Fruit fly (Drosophila melanogaster) whole organism, embryonic: ENCODE data around the gene sisA.

Experiments used
- Antp ChIP-seq: fragments of 200-800 bp; sonication (Bioruptor generic); optimal IDR thresholded peaks from 3 replicates; lab custom pipeline; 2016; ENCODE audit warnings: missing biosample characterization, missing genetic modification characterization
- BtbVII ChIP-seq: fragments of 200-800 bp; sonication (Bioruptor generic); optimal IDR thresholded peaks from 3 replicates; lab custom pipeline; 2017; ENCODE audit warnings: missing biosample characterization, mild to moderate bottlenecking, missing genetic modification characterization
- C15 ChIP-seq: fragments of 200-800 bp; sonication (Bioruptor generic); IDR thresholded peaks from 3 replicates; pipeline ENCODE4 v1.3.6; 2022; ENCODE audit warnings: missing biosample characterization, missing genetic modification characterization
- CG10209 ChIP-seq: fragments of 200-800 bp; sonication (Bioruptor generic); optimal IDR thresholded peaks from 3 replicates; lab custom pipeline; 2017; ENCODE audit warnings: missing biosample characterization, mild to moderate bottlenecking, missing genetic modification characterization, missing genetic modification reagents
- CG10274 ChIP-seq: fragments of 200-800 bp; sonication (Bioruptor generic); optimal IDR thresholded peaks from 3 replicates; lab custom pipeline; 2017; ENCODE audit warnings: missing biosample characterization, mild to moderate bottlenecking, missing genetic modification characterization
- CG10543 ChIP-seq: fragments of 200-800 bp; sonication (Bioruptor generic); optimal IDR thresholded peaks from 3 replicates; lab custom pipeline; 2017; ENCODE audit warnings: missing biosample characterization, mild to moderate bottlenecking, missing genetic modification characterization, moderate library complexity
- CG13624 ChIP-seq: fragments of 200-800 bp; sonication (Bioruptor generic); optimal IDR thresholded peaks from 2 replicates; lab custom pipeline; 2016; ENCODE audit warnings: missing biosample characterization, missing genetic modification characterization
- CG17186 ChIP-seq: fragments of 200-800 bp; sonication (Bioruptor generic); optimal IDR thresholded peaks from 3 replicates; lab custom pipeline; 2017; ENCODE audit warnings: missing biosample characterization, missing genetic modification reagents, missing genetic modification characterization
- CG1792 ChIP-seq: fragments of 200-800 bp; sonication (Bioruptor generic); optimal IDR thresholded peaks from 2 replicates; lab custom pipeline; 2016; ENCODE audit warnings: missing biosample characterization, missing genetic modification characterization
- CG18764 ChIP-seq: fragments of 200-800 bp; sonication (Bioruptor generic); optimal IDR thresholded peaks from 3 replicates; lab custom pipeline; 2016; ENCODE audit warnings: missing biosample characterization, missing genetic modification characterization
- CG2129 ChIP-seq: fragments of 200-800 bp; sonication (Bioruptor generic); IDR thresholded peaks from 2 replicates; pipeline ENCODE4 v1.3.6; 2022; ENCODE audit warnings: missing biosample characterization, missing genetic modification characterization; ENCODE audit not compliant: partially characterized antibody
- CG34224 ChIP-seq: fragments of 200-800 bp; sonication (Bioruptor generic); IDR thresholded peaks from 3 replicates; pipeline ENCODE4 v1.3.6; 2022; ENCODE audit warnings: missing biosample characterization, missing genetic modification characterization; ENCODE audit not compliant: partially characterized antibody
- CG4282 ChIP-seq: fragments of 200-800 bp; sonication (Bioruptor generic); optimal IDR thresholded peaks from 2 replicates; lab custom pipeline; 2016; ENCODE audit warnings: missing biosample characterization, missing genetic modification characterization
- CG5180 ChIP-seq: fragments of 200-800 bp; sonication (Bioruptor generic); optimal IDR thresholded peaks from 3 replicates; lab custom pipeline; 2017; ENCODE audit warnings: missing biosample characterization, missing genetic modification characterization, mild to moderate bottlenecking, moderate library complexity, missing genetic modification reagents
- CG5953 ChIP-seq: fragments of 200-800 bp; sonication (Bioruptor generic); IDR thresholded peaks from 2 replicates; pipeline ENCODE4 v1.3.6; 2022; ENCODE audit warnings: missing biosample characterization, missing genetic modification characterization
- CG6254 ChIP-seq: fragments of 200-800 bp; sonication (Bioruptor generic); optimal IDR thresholded peaks from 3 replicates; lab custom pipeline; 2017; ENCODE audit warnings: mild to moderate bottlenecking, missing biosample characterization, missing genetic modification reagents, missing genetic modification characterization
- CG7271 ChIP-seq: fragments of 200-800 bp; sonication (Bioruptor generic); optimal IDR thresholded peaks from 2 replicates; lab custom pipeline; 2018; ENCODE audit warnings: missing biosample characterization, mild to moderate bottlenecking, missing genetic modification characterization, moderate library complexity
- CG7556 ChIP-seq: fragments of 200-800 bp; sonication (Bioruptor generic); optimal IDR thresholded peaks from 2 replicates; lab custom pipeline; 2017; ENCODE audit warnings: missing biosample characterization, mild to moderate bottlenecking, missing genetic modification characterization
- CTCF ChIP-seq: fragments of 200-800 bp; sonication (Bioruptor generic); optimal IDR thresholded peaks from 2 replicates; lab custom pipeline; 2017; ENCODE audit warnings: missing biosample characterization, mild to moderate bottlenecking, missing genetic modification characterization, moderate library complexity
- CkIIα-i1 ChIP-seq: fragments of 200-800 bp; sonication (Bioruptor generic); IDR thresholded peaks from 2 replicates; pipeline ENCODE4 v1.3.6; 2022; ENCODE audit warnings: missing biosample characterization, missing genetic modification characterization
- Dip2 ChIP-seq: fragments of 200-800 bp; sonication (Bioruptor generic); IDR thresholded peaks from 2 replicates; pipeline ENCODE4 v1.3.6; 2022; ENCODE audit warnings: missing biosample characterization, missing genetic modification characterization
- Doc2 ChIP-seq: fragments of 200-800 bp; sonication (Bioruptor generic); IDR thresholded peaks from 2 replicates; pipeline ENCODE4 v1.3.6; 2022; ENCODE audit warnings: missing biosample characterization, missing genetic modification characterization
- Dp ChIP-seq: fragments of 200-800 bp; sonication (Bioruptor generic); optimal IDR thresholded peaks from 2 replicates; lab custom pipeline; 2018; ENCODE audit warnings: missing biosample characterization, mild to moderate bottlenecking, missing genetic modification characterization, moderate library complexity
- ERR ChIP-seq: fragments of 200-800 bp; sonication (Bioruptor generic); optimal IDR thresholded peaks from 2 replicates; lab custom pipeline; 2016; ENCODE audit warnings: missing biosample characterization, missing genetic modification characterization
- Gsc ChIP-seq: fragments of 200-800 bp; sonication (Bioruptor generic); IDR thresholded peaks from 2 replicates; pipeline ENCODE4 v1.3.6; 2022; ENCODE audit warnings: missing biosample characterization, missing genetic modification characterization
- HmgD ChIP-seq: fragments of 200-800 bp; sonication (Bioruptor generic); optimal IDR thresholded peaks from 3 replicates; lab custom pipeline; 2016; ENCODE audit warnings: missing biosample characterization, missing genetic modification characterization
- Hsf ChIP-seq: fragments of 200-800 bp; sonication (Bioruptor generic); optimal IDR thresholded peaks from 3 replicates; lab custom pipeline; 2016; ENCODE audit warnings: missing biosample characterization, missing genetic modification characterization
- Opbp ChIP-seq: fragments of 200-800 bp; sonication (Bioruptor generic); IDR thresholded peaks from 3 replicates; pipeline ENCODE4 v1.3.6; 2022; ENCODE audit warnings: missing biosample characterization, missing genetic modification characterization; ENCODE audit not compliant: partially characterized antibody
- PHDP ChIP-seq: fragments of 200-800 bp; sonication (Bioruptor generic); optimal IDR thresholded peaks from 3 replicates; lab custom pipeline; 2018; ENCODE audit warnings: missing biosample characterization, mild to moderate bottlenecking, missing genetic modification characterization, moderate library complexity
- amos ChIP-seq: fragments of 200-800 bp; sonication (Bioruptor generic); IDR thresholded peaks from 2 replicates; pipeline ENCODE4 v1.3.6; 2022; ENCODE audit warnings: missing biosample characterization, missing genetic modification characterization; ENCODE audit not compliant: partially characterized antibody
- bigmax ChIP-seq: fragments of 200-800 bp; sonication (Bioruptor generic); optimal IDR thresholded peaks from 2 replicates; lab custom pipeline; 2018; ENCODE audit warnings: missing biosample characterization, mild to moderate bottlenecking, missing genetic modification characterization
- bowl ChIP-seq: fragments of 200-800 bp; sonication (Bioruptor generic); IDR thresholded peaks from 2 replicates; pipeline ENCODE4 v1.3.6; 2022; ENCODE audit warnings: missing biosample characterization, missing genetic modification characterization
- chn ChIP-seq: fragments of 200-800 bp; sonication (Bioruptor generic); optimal IDR thresholded peaks from 2 replicates; lab custom pipeline; 2016; ENCODE audit warnings: missing biosample characterization, missing genetic modification characterization
- ci ChIP-seq: fragments of 200-800 bp; sonication (Bioruptor generic); IDR thresholded peaks from 3 replicates; pipeline ENCODE4 v1.3.6; 2022; ENCODE audit warnings: missing biosample characterization, missing genetic modification characterization
- fru ChIP-seq: fragments of >200 bp; optimal IDR thresholded peaks from 2 replicates; lab custom pipeline; 2017
- ftz-f1 ChIP-seq: fragments of 200-800 bp; sonication (Bioruptor generic); optimal IDR thresholded peaks from 2 replicates; lab custom pipeline; 2016; ENCODE audit warnings: missing biosample characterization, missing genetic modification characterization
- gsb-n ChIP-seq: fragments of 200-800 bp; sonication (Bioruptor generic); optimal IDR thresholded peaks from 3 replicates; lab custom pipeline; 2018; ENCODE audit warnings: missing biosample characterization, mild to moderate bottlenecking, missing genetic modification characterization
- inv ChIP-seq: fragments of 200-800 bp; sonication (Bioruptor generic); IDR thresholded peaks from 2 replicates; pipeline ENCODE4 v1.3.6; 2022; ENCODE audit warnings: missing biosample characterization, missing genetic modification characterization; ENCODE audit not compliant: partially characterized antibody
- klu ChIP-seq: fragments of 200-800 bp; sonication (Bioruptor generic); IDR thresholded peaks from 2 replicates; pipeline ENCODE4 v1.3.6; 2022; ENCODE audit warnings: missing biosample characterization, missing genetic modification characterization
- knrl ChIP-seq: fragments of 200-800 bp; sonication (Bioruptor generic); IDR thresholded peaks from 3 replicates; pipeline ENCODE4 v1.3.6; 2022; ENCODE audit warnings: missing biosample characterization, missing genetic modification characterization; ENCODE audit not compliant: partially characterized antibody
- lov ChIP-seq, 2 experiments: fragments of 200-800 bp in 1 of 2; fragments of >200 bp in 1 of 2; sonication (Bioruptor generic) in 1 of 2; IDR thresholded peaks in 1 of 2; optimal IDR thresholded peaks in 1 of 2; 2 replicates in 1 of 2; 3 replicates in 1 of 2; pipeline versions ENCODE4 v1.3.6 to Lab custom; 2017 to 2022; ENCODE audit warnings: missing biosample characterization in 1 of 2, missing genetic modification characterization in 1 of 2
- mirr ChIP-seq: fragments of 200-800 bp; sonication (Bioruptor generic); optimal IDR thresholded peaks from 3 replicates; lab custom pipeline; 2018; ENCODE audit warnings: missing biosample characterization, mild to moderate bottlenecking, missing genetic modification characterization
- pb ChIP-seq: fragments of 200-800 bp; sonication (Bioruptor generic); optimal IDR thresholded peaks from 3 replicates; lab custom pipeline; 2016; ENCODE audit warnings: missing biosample characterization, missing genetic modification characterization
- pita ChIP-seq: fragments of 200-800 bp; sonication (Bioruptor generic); optimal IDR thresholded peaks from 2 replicates; lab custom pipeline; 2017; ENCODE audit warnings: missing biosample characterization, mild to moderate bottlenecking, missing genetic modification characterization
- salm ChIP-seq: fragments of 200-800 bp; sonication (Bioruptor generic); optimal IDR thresholded peaks from 2 replicates; lab custom pipeline; 2018; ENCODE audit warnings: missing biosample characterization, mild to moderate bottlenecking, missing genetic modification characterization
- slp2 ChIP-seq: fragments of 200-800 bp; sonication (Bioruptor generic); optimal IDR thresholded peaks from 2 replicates; lab custom pipeline; 2016; ENCODE audit warnings: missing biosample characterization, missing genetic modification characterization
- sna ChIP-seq: fragments of 200-800 bp; sonication (Bioruptor generic); IDR thresholded peaks from 2 replicates; pipeline ENCODE4 v1.3.6; 2022; ENCODE audit warnings: missing biosample characterization, missing genetic modification characterization; ENCODE audit not compliant: partially characterized antibody
- sr ChIP-seq: fragments of 200-800 bp; sonication (Bioruptor generic); IDR thresholded peaks from 3 replicates; pipeline ENCODE4 v1.3.6; 2022; ENCODE audit warnings: missing biosample characterization, missing genetic modification characterization
- tgo ChIP-seq: fragments of 200-800 bp; sonication (Bioruptor generic); IDR thresholded peaks from 3 replicates; pipeline ENCODE4 v1.3.6; 2022; ENCODE audit warnings: missing biosample characterization, missing genetic modification characterization
- vnd ChIP-seq: fragments of 200-800 bp; sonication (Bioruptor generic); IDR thresholded peaks from 3 replicates; pipeline ENCODE4 v1.3.6; 2022; ENCODE audit warnings: missing biosample characterization, missing genetic modification characterization; ENCODE audit not compliant: partially characterized antibody

sisA gene

DNA sequence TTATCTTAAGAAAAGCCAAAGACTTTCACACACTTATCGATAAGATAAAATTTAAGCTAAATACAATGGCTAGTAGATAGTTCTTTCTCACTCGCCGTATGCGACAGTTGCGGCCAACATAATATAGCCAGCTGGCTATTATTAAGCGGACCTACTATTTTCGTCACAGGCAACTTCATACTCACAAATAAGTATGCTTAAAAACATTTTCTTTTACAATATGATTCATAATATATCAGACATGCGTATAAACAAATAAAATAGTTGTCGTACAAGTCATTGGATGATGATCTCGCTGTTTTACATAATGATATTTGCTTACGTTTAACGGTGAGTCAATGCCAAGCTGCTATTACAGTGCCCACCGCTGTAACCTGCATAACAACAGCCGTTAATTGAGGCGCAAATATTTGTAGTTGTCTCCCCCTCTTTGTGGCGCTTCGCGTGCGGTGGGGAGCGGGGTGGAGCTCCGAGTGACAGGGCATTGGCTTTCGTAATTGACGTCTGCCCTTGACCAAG, 4.1 kb upstream of the sisA start (continued):
- no peak for TF ChIP-seq Gsc (GFP tag; lab: Robert Waterston, UW)
- peak; percentile 26 for TF ChIP-seq chn (GFP tag; lab: Kevin White, UChicago)
- TF ChIP-seq sna: no peak
- no peak for TF ChIP-seq Dp (GFP tag; lab: Kevin White, UChicago)
- no peak for TF ChIP-seq knrl (GFP tag; lab: Robert Waterston, UW)
- peak; percentile 64 for TF ChIP-seq salm
- peak; percentile 35; the same call in 1 of the 3 replicates for TF ChIP-seq C15 (GFP tag; lab: Robert Waterston, UW)
- peak; percentile 8 for TF ChIP-seq CTCF (GFP tag; lab: Kevin White, UChicago)
- peak; percentile 47 for TF ChIP-seq pb (GFP tag; lab: Kevin White, UChicago)
- TF ChIP-seq mirr (GFP tag; lab: Kevin White, UChicago): peak; percentile 82
- TF ChIP-seq klu (GFP tag; lab: Robert Waterston, UW): 0 out of 2 replicates have a peak, but pooled peaks have one; percentile 19
- TF ChIP-seq CG17186 (GFP tag; lab: Kevin White, UChicago): peak; percentile 38
- TF ChIP-seq slp2 (GFP tag; lab: Kevin White, UChicago): peak; percentile 15
- TF ChIP-seq Opbp (GFP tag; lab: Robert Waterston, UW): no peak
- TF ChIP-seq CG5953: no peak
- TF ChIP-seq bigmax (GFP tag; lab: Kevin White, UChicago): no peak
- TF ChIP-seq CG10543 (GFP tag; lab: Kevin White, UChicago): peak; percentile 52
- TF ChIP-seq sr (GFP tag; lab: Robert Waterston, UW): no peak
- TF ChIP-seq amos: no peak; the same call in 1 of the 2 replicates
- TF ChIP-seq Dip2 (GFP tag; lab: Robert Waterston, UW): no peak
- TF ChIP-seq Doc2 (GFP tag; lab: Robert Waterston, UW): 0 out of 2 replicates have a peak, but pooled peaks have one; percentile 6
- TF ChIP-seq CG4282 (GFP tag; lab: Kevin White, UChicago): no peak
- no peak for TF ChIP-seq ERR (GFP tag; lab: Kevin White, UChicago)
- TF ChIP-seq CG7271 (tag; lab: Kevin White, UChicago): no peak
- TF ChIP-seq CkIIα-i1: no peak
- TF ChIP-seq fru: no peak
- TF ChIP-seq CG34224: no peak
- TF ChIP-seq ftz-f1 (GFP tag; lab: Kevin White, UChicago): peak; percentile 86
- peak; percentile 44 for TF ChIP-seq CG18764 (GFP tag; lab: Kevin White, UChicago)
- TF ChIP-seq lov (optimal IDR thresholded peaks at IDR 0.05; lab: Kevin White, UChicago): no peak
- TF ChIP-seq lov (GFP tag; IDR thresholded peaks at IDR 0.05; lab: Robert Waterston, UW): no peak
- peak; percentile 69; the same call in 2 of the 3 replicates for TF ChIP-seq ci
- TF ChIP-seq PHDP (tag; lab: Kevin White, UChicago): peak; percentile 78
- peak; percentile 60 for TF ChIP-seq CG6254 (GFP tag; lab: Kevin White, UChicago)
- no peak for TF ChIP-seq bowl (GFP tag; lab: Robert Waterston, UW)
- no peak for TF ChIP-seq vnd (GFP tag; lab: Robert Waterston, UW)
- peak; percentile 73 for TF ChIP-seq CG13624 (GFP tag; lab: Kevin White, UChicago)
- no peak for TF ChIP-seq gsb-n (tag; lab: Kevin White, UChicago)
- peak; percentile 42; the same call in 2 of the 3 replicates for TF ChIP-seq tgo (GFP tag; lab: Robert Waterston, UW)
- TF ChIP-seq CG2129 (GFP tag; lab: Robert Waterston, UW): no peak
- TF ChIP-seq BtbVII (GFP tag; lab: Kevin White, UChicago): peak; percentile 59
- TF ChIP-seq CG10209 (GFP tag; lab: Kevin White, UChicago): peak; percentile 68
- no peak for TF ChIP-seq inv
- TF ChIP-seq Hsf (GFP tag; lab: Kevin White, UChicago): peak; percentile 63
- TF ChIP-seq CG10274 (GFP tag; lab: Kevin White, UChicago): peak; percentile 37
- peak; percentile 73 for TF ChIP-seq CG7556 (GFP tag; lab: Kevin White, UChicago)
- peak; percentile 28 for TF ChIP-seq CG1792 (GFP tag; lab: Kevin White, UChicago)
- TF ChIP-seq Antp: peak; percentile 41
- TF ChIP-seq CG5180 (GFP tag; lab: Kevin White, UChicago): peak; percentile 53
- no peak for TF ChIP-seq pita (GFP tag; lab: Kevin White, UChicago)
- peak; percentile 7 for TF ChIP-seq HmgD (GFP tag; lab: Kevin White, UChicago)
